Fruit fly (Drosophila melanogaster): ENCODE data around the gene CG18094.

CG18094 gene

dm6 chr2L:19517154-19517814 is 27.2 kb downstream of the CG18094 start, which contains the start of gene Hasp (continued):
- no peak for TF ChIP-seq eve (GFP tag; optimal IDR thresholded peaks at IDR 0.05)
- no peak for TF ChIP-seq CG11560 (tag; IDR thresholded peaks at IDR 0.05)
- TF ChIP-seq CG7839 (tag; optimal IDR thresholded peaks at IDR 0.05) = peak; percentile 83
- peak; percentile 12 for TF ChIP-seq kay (GFP tag; optimal IDR thresholded peaks at IDR 0.05)
- TF ChIP-seq ind (GFP tag; optimal IDR thresholded peaks at IDR 0.05) = peak; percentile 62
- no peak for TF ChIP-seq ERR (GFP tag; optimal IDR thresholded peaks at IDR 0.05)
- TF ChIP-seq CG7987 (GFP tag; optimal IDR thresholded peaks at IDR 0.05) = no peak
- TF ChIP-seq Spps (tag; optimal IDR thresholded peaks at IDR 0.05) = peak; percentile 52
- peak; percentile 29 for TF ChIP-seq CG17385 (GFP tag; optimal IDR thresholded peaks at IDR 0.05)
- no peak for TF ChIP-seq dm (GFP tag; optimal IDR thresholded peaks at IDR 0.05)
- TF ChIP-seq sd (tag; optimal IDR thresholded peaks at IDR 0.05) = no peak
- TF ChIP-seq dimm (GFP tag; IDR thresholded peaks at IDR 0.05) = no peak
- peak; percentile 64 for TF ChIP-seq CG11504 (tag; optimal IDR thresholded peaks at IDR 0.05)
- TF ChIP-seq lov (optimal IDR thresholded peaks at IDR 0.05) = no peak
- no peak for TF ChIP-seq lov (GFP tag; IDR thresholded peaks at IDR 0.05)
- TF ChIP-seq NFAT (GFP tag; IDR thresholded peaks at IDR 0.05) = peak; percentile 39; the same call in 1 of the 2 replicates
- peak; percentile 17 for TF ChIP-seq CG15601 (tag; optimal IDR thresholded peaks at IDR 0.05)
- TF ChIP-seq CG7372 (GFP tag; IDR thresholded peaks at IDR 0.05) = no peak
- peak; percentile 16; the same call in 1 of the 3 replicates for TF ChIP-seq C15 (GFP tag; IDR thresholded peaks at IDR 0.05)
- peak; percentile 47 for TF ChIP-seq lilli (GFP tag; optimal IDR thresholded peaks at IDR 0.05)
- TF ChIP-seq chif (GFP tag; optimal IDR thresholded peaks at IDR 0.05) = no peak
- TF ChIP-seq CG31388 (GFP tag; optimal IDR thresholded peaks at IDR 0.05) = no peak
- TF ChIP-seq p53 (GFP tag; optimal IDR thresholded peaks at IDR 0.05) = no peak
- 0 out of 2 replicates have a peak, but pooled peaks have one; percentile 19 for TF ChIP-seq H2.0 (GFP tag; IDR thresholded peaks at IDR 0.05)
- no peak for TF ChIP-seq CHES-1-like (GFP tag; optimal IDR thresholded peaks at IDR 0.05)
- no peak for TF ChIP-seq pho (GFP tag; optimal IDR thresholded peaks at IDR 0.05)
- no peak for TF ChIP-seq CG5953 (GFP tag; IDR thresholded peaks at IDR 0.05)
- TF ChIP-seq tx (GFP tag; optimal IDR thresholded peaks at IDR 0.05) = no peak
- TF ChIP-seq PHDP (tag; optimal IDR thresholded peaks at IDR 0.05) = peak; percentile 61
- TF ChIP-seq Mad (GFP tag; optimal IDR thresholded peaks at IDR 0.05) = no peak
- TF ChIP-seq klu (GFP tag; IDR thresholded peaks at IDR 0.05) = no peak
- peak; percentile 60; the same call in 2 of the 3 replicates for TF ChIP-seq CG11456 (GFP tag; IDR thresholded peaks at IDR 0.05)
- TF ChIP-seq crp (GFP tag; optimal IDR thresholded peaks at IDR 0.05) = no peak
- TF ChIP-seq CG4730 (GFP tag; IDR thresholded peaks at IDR 0.05) = no peak
- no peak for TF ChIP-seq Antp (GFP tag; optimal IDR thresholded peaks at IDR 0.05)
- peak; percentile 63 for TF ChIP-seq phol (tag; optimal IDR thresholded peaks at IDR 0.05)
- TF ChIP-seq Opbp (GFP tag; IDR thresholded peaks at IDR 0.05; ENCODE audit: partially characterized antibody) = peak; percentile 84; the same call in 2 of the 3 replicates
- TF ChIP-seq CG4707 (GFP tag; optimal IDR thresholded peaks at IDR 0.05) = peak; percentile 79
- no peak for TF ChIP-seq wdn (GFP tag; IDR thresholded peaks at IDR 0.05)
- peak; percentile 46 for TF ChIP-seq CG4424 (GFP tag; optimal IDR thresholded peaks at IDR 0.05)
- TF ChIP-seq mld (GFP tag; IDR thresholded peaks at IDR 0.05; ENCODE audit: partially characterized antibody) = peak; percentile 92
- TF ChIP-seq nerfin-1 (tag; optimal IDR thresholded peaks at IDR 0.05) = peak; percentile 40
- TF ChIP-seq Elba2 (GFP tag; optimal IDR thresholded peaks at IDR 0.05) = no peak
- no peak for TF ChIP-seq sqz (GFP tag; optimal IDR thresholded peaks at IDR 0.05)
- no peak for TF ChIP-seq Usf (GFP tag; optimal IDR thresholded peaks at IDR 0.05)
- TF ChIP-seq Bdp1 (GFP tag; optimal IDR thresholded peaks at IDR 0.05) = no peak
- TF ChIP-seq dpn (GFP tag; optimal IDR thresholded peaks at IDR 0.05) = peak in 1 of 2 experiments; percentile 62
- TF ChIP-seq hkb (optimal IDR thresholded peaks at IDR 0.05) = no peak
- peak; percentile 52; the same call in 1 of the 2 replicates for TF ChIP-seq hkb (GFP tag; IDR thresholded peaks at IDR 0.05)
- no peak for TF ChIP-seq maf-S (GFP tag; optimal IDR thresholded peaks at IDR 0.05)
- TF ChIP-seq Dref (GFP tag; IDR thresholded peaks at IDR 0.05) = peak; percentile 62
